Worm (Caenorhabditis elegans) whole organism, L3 larva: ENCODE results near the gene ZK1010.10.
A peak's percentile ranks its signal among the peaks of the same experiment; 100 is the strongest.

Experiments used
- R02D3.7 ChIP-seq: fragments of 150-350 bp; optimal IDR thresholded peaks from 2 replicates; lab custom pipeline; 2014; ENCODE audit warnings: missing biosample characterization, missing genetic modification characterization
- ZK546.5 ChIP-seq: sonication (generic microtip); optimal IDR thresholded peaks from 2 replicates; lab custom pipeline; 2017; ENCODE audit warnings: missing biosample characterization, missing genetic modification characterization
- aly-2 ChIP-seq: fragments of 150-350 bp; optimal IDR thresholded peaks from 2 replicates; lab custom pipeline; 2014; ENCODE audit warnings: missing biosample characterization, missing genetic modification characterization
- ama-1 ChIP-seq: fragments of 150-350 bp; optimal IDR thresholded peaks from 2 replicates; lab custom pipeline; 2018
- ceh-16 ChIP-seq: sonication (generic microtip); optimal IDR thresholded peaks from 2 replicates; lab custom pipeline; 2017; ENCODE audit warnings: missing biosample characterization, missing genetic modification characterization
- ceh-28 ChIP-seq: fragments of 150-350 bp; optimal IDR thresholded peaks from 2 replicates; lab custom pipeline; 2014; ENCODE audit warnings: missing biosample characterization, missing genetic modification reagents, missing genetic modification characterization
- ceh-82 ChIP-seq: fragments of 150-350 bp; optimal IDR thresholded peaks from 2 replicates; lab custom pipeline; 2014; ENCODE audit warnings: missing biosample characterization, missing genetic modification characterization
- ceh-9 ChIP-seq: sonication (generic microtip); optimal IDR thresholded peaks from 2 replicates; lab custom pipeline; 2018; ENCODE audit warnings: missing biosample characterization, missing genetic modification characterization
- daf-12 ChIP-seq: fragments of 150-350 bp; optimal IDR thresholded peaks from 2 replicates; lab custom pipeline; 2014; ENCODE audit warnings: missing biosample characterization, missing genetic modification reagents, missing genetic modification characterization
- egl-27 ChIP-seq: sonication (generic microtip); optimal IDR thresholded peaks from 4 replicates; lab custom pipeline; 2017; ENCODE audit warnings: missing biosample characterization, missing genetic modification reagents, missing genetic modification characterization
- egl-5 ChIP-seq: fragments of 150-350 bp; optimal IDR thresholded peaks from 2 replicates; lab custom pipeline; 2017; ENCODE audit warnings: missing biosample characterization, missing genetic modification reagents, missing genetic modification characterization, inconsistent platforms
- elt-1 ChIP-seq: fragments of 150-350 bp; optimal IDR thresholded peaks from 2 replicates; lab custom pipeline; 2014; ENCODE audit warnings: missing biosample characterization, missing genetic modification characterization
- elt-2 ChIP-seq: sonication (generic microtip); optimal IDR thresholded peaks from 2 replicates; lab custom pipeline; 2016; ENCODE audit warnings: missing genetic modification reagents, mild to moderate bottlenecking, missing genetic modification characterization, missing compliant biosample characterization
- eor-1 ChIP-seq, 2 experiments: fragments of 150-350 bp; optimal IDR thresholded peaks; 2 replicates each; lab custom pipeline; 2014 to 2018; ENCODE audit warnings: missing biosample characterization in 2 of 2, missing genetic modification characterization in 2 of 2
- fkh-10 ChIP-seq: sonication (generic microtip); optimal IDR thresholded peaks from 2 replicates; lab custom pipeline; 2017; ENCODE audit warnings: missing biosample characterization, missing genetic modification reagents, missing genetic modification characterization
- fkh-2 ChIP-seq: fragments of 150-350 bp; optimal IDR thresholded peaks from 2 replicates; lab custom pipeline; 2014; ENCODE audit warnings: missing biosample characterization, missing genetic modification reagents, missing genetic modification characterization
- fos-1 ChIP-seq: fragments of 150-350 bp; optimal IDR thresholded peaks from 2 replicates; lab custom pipeline; 2014; ENCODE audit warnings: missing biosample characterization, missing genetic modification characterization
- hmg-11 ChIP-seq: sonication (generic microtip); optimal IDR thresholded peaks from 2 replicates; lab custom pipeline; 2016; ENCODE audit warnings: missing genetic modification characterization, missing compliant biosample characterization
- jun-1 ChIP-seq: fragments of 150-350 bp; optimal IDR thresholded peaks from 2 replicates; lab custom pipeline; 2014; ENCODE audit warnings: missing biosample characterization, missing genetic modification reagents, missing genetic modification characterization
- lin-15B ChIP-seq: fragments of 150-350 bp; optimal IDR thresholded peaks from 2 replicates; lab custom pipeline; 2014; ENCODE audit warnings: missing biosample characterization, missing genetic modification characterization
- lin-39 ChIP-seq: fragments of 150-350 bp; optimal IDR thresholded peaks from 2 replicates; lab custom pipeline; 2018; ENCODE audit warnings: missing biosample characterization, missing genetic modification reagents, missing genetic modification characterization
- mdl-1 ChIP-seq: fragments of 150-350 bp; optimal IDR thresholded peaks from 2 replicates; lab custom pipeline; 2014; ENCODE audit warnings: missing biosample characterization, missing genetic modification characterization
- mml-1 ChIP-seq: fragments of 150-350 bp; sonication (generic microtip); optimal IDR thresholded peaks from 3 replicates; lab custom pipeline; 2014; ENCODE audit warnings: missing biosample characterization, missing genetic modification characterization
- nfya-1 ChIP-seq: sonication (generic microtip); optimal IDR thresholded peaks from 2 replicates; lab custom pipeline; 2017; ENCODE audit warnings: missing genetic modification characterization, mild to moderate bottlenecking, missing compliant biosample characterization, antibody characterized with exemption, moderate library complexity; ENCODE audit not compliant: insufficient read depth
- nhr-23 ChIP-seq: fragments of 150-350 bp; optimal IDR thresholded peaks from 2 replicates; lab custom pipeline; 2014; ENCODE audit warnings: missing biosample characterization, missing genetic modification reagents, missing genetic modification characterization
- nhr-237 ChIP-seq: fragments of 150-350 bp; optimal IDR thresholded peaks from 2 replicates; lab custom pipeline; 2014; ENCODE audit warnings: missing biosample characterization, missing genetic modification characterization
- nhr-25 ChIP-seq: sonication (generic microtip); optimal IDR thresholded peaks from 2 replicates; lab custom pipeline; 2017; ENCODE audit warnings: missing biosample characterization, missing genetic modification characterization
- nhr-28 ChIP-seq: fragments of 150-350 bp; optimal IDR thresholded peaks from 2 replicates; lab custom pipeline; 2014; ENCODE audit warnings: missing biosample characterization, missing genetic modification characterization
- nhr-43 ChIP-seq: sonication (generic microtip); optimal IDR thresholded peaks from 2 replicates; lab custom pipeline; 2016; ENCODE audit warnings: mild to moderate bottlenecking, missing genetic modification characterization, missing compliant biosample characterization; ENCODE audit not compliant: poor library complexity, severe bottlenecking
- nhr-67 ChIP-seq: fragments of 150-350 bp; optimal IDR thresholded peaks from 2 replicates; lab custom pipeline; 2014; ENCODE audit warnings: missing biosample characterization, missing genetic modification characterization
- nhr-77 ChIP-seq: fragments of 150-350 bp; optimal IDR thresholded peaks from 2 replicates; lab custom pipeline; 2014; ENCODE audit warnings: missing biosample characterization, missing genetic modification characterization
- pha-4 ChIP-seq: fragments of 150-350 bp; optimal IDR thresholded peaks from 2 replicates; lab custom pipeline; 2014; ENCODE audit warnings: missing biosample characterization, missing genetic modification reagents, missing genetic modification characterization
- pqm-1 ChIP-seq: fragments of 150-350 bp; optimal IDR thresholded peaks from 2 replicates; lab custom pipeline; 2017; ENCODE audit warnings: missing biosample characterization, missing genetic modification characterization, inconsistent platforms
- sea-2 ChIP-seq: fragments of 150-350 bp; sonication (generic microtip); optimal IDR thresholded peaks from 4 replicates; lab custom pipeline; 2014; ENCODE audit warnings: missing biosample characterization, missing genetic modification reagents, missing genetic modification characterization
- skn-1 ChIP-seq: fragments of 150-350 bp; optimal IDR thresholded peaks from 2 replicates; lab custom pipeline; 2014; ENCODE audit warnings: missing biosample characterization, missing genetic modification characterization
- snpc-4 ChIP-seq: fragments of 150-350 bp; optimal IDR thresholded peaks from 2 replicates; lab custom pipeline; 2014; ENCODE audit warnings: missing biosample characterization, missing genetic modification characterization
- tbx-2 ChIP-seq: sonication (generic microtip); optimal IDR thresholded peaks from 2 replicates; lab custom pipeline; 2016; ENCODE audit warnings: mild to moderate bottlenecking, missing genetic modification characterization, missing compliant biosample characterization
- unc-39 ChIP-seq: sonication (generic microtip); optimal IDR thresholded peaks from 4 replicates; lab custom pipeline; 2017; ENCODE audit warnings: missing biosample characterization, missing genetic modification characterization
- unc-62 ChIP-seq: fragments of 150-350 bp; sonication (generic microtip); optimal IDR thresholded peaks from 4 replicates; lab custom pipeline; 2014; ENCODE audit warnings: missing biosample characterization, missing genetic modification reagents, missing genetic modification characterization
- zag-1 ChIP-seq: fragments of 150-350 bp; optimal IDR thresholded peaks from 2 replicates; lab custom pipeline; 2014; ENCODE audit warnings: missing biosample characterization, missing genetic modification characterization
- ztf-11 ChIP-seq: fragments of 150-350 bp; optimal IDR thresholded peaks from 2 replicates; lab custom pipeline; 2014; ENCODE audit warnings: missing biosample characterization, missing genetic modification characterization
- ztf-4 ChIP-seq: fragments of 150-350 bp; optimal IDR thresholded peaks from 2 replicates; lab custom pipeline; 2014; ENCODE audit warnings: missing biosample characterization, missing genetic modification characterization

Gene ZK1010.10

DNA sequence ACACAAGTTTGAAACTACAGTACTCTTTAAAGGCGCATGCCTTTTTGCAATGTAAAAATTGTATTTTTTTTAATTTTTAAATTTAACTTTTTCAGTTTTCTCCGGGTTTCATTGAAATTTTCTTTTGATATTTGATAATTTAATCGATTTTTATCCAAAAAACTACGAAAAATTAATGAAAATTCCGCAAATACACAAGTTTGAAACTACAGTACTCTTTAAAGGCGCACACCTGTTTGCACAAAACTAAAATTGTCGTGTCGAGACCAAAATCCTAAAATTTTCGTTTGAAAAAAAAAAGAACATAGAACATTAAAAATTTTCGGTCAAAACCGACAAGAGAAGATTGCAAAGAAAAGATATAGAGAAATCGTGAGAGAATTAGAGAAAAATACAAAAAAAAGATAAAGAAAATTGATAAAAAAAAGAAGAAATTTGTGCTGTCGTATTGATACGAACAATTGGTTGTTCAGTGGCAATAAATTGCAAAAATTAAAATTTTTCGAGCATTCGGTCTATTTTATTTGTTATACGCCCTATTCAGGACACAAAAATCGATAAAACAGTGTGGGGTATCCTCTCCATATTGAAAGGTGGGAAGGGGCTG lies 34.6 kb upstream of the ZK1010.10 start:
- TF ChIP-seq ceh-16 (tag; lab: Kevin White, UChicago) (no peak), ceh-82 (tag; lab: Kevin White, UChicago) (no peak), ama-1 (lab: Kevin White, UChicago) (no peak), mml-1 (no peak), fkh-2 (no peak), elt-2 (peak; percentile 82), nhr-23 (tag; lab: Kevin White, UChicago) (no peak), zag-1 (tag; lab: Kevin White, UChicago) (no peak), jun-1 (tag; lab: Kevin White, UChicago) (no peak), eor-1 (tag; optimal IDR thresholded peaks at IDR 0.05; lab: Kevin White, UChicago) (no peak), lin-39 (tag; lab: Kevin White, UChicago) (no peak), skn-1 (no peak), pqm-1 (peak; percentile 43), ztf-4 (tag; lab: Kevin White, UChicago) (no peak), pha-4 (tag; lab: Kevin White, UChicago) (peak; percentile 28), elt-1 (tag; lab: Kevin White, UChicago) (no peak)

DNA sequence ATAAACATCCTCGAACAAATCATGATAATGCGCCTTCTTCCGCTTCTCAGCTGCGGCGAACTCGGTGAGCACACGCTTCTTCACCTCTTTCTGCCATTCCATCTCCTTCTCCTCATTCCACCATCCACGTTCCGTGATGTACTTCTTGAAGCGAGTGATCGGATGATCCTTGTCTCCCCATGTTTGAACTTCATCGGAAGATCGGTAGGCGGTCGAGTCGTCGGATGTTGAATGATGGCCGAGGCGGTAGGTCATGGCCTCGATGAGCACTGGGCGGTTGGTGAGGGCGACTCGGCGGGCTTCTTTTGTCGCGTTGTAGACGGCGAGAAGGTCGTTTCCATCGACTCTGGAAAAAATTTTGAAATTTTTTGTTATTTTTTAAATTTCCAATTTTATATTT lies 33.9 kb upstream of the ZK1010.10 start:
- no peak for TF ChIP-seq ceh-28 (tag; lab: Kevin White, UChicago)
- TF ChIP-seq sea-2 (GFP tag; lab: Kevin White, UChicago): no peak
- TF ChIP-seq R02D3.7 (tag; lab: Kevin White, UChicago): no peak
- TF ChIP-seq egl-27 (tag; lab: Kevin White, UChicago): no peak
- TF ChIP-seq zag-1 (tag; lab: Kevin White, UChicago): no peak
- no peak for TF ChIP-seq mml-1
- TF ChIP-seq aly-2 (tag; lab: Kevin White, UChicago): no peak
- TF ChIP-seq nhr-77: no peak
- TF ChIP-seq unc-39 (tag; lab: Kevin White, UChicago): no peak
- no peak for TF ChIP-seq fkh-2
- no peak for TF ChIP-seq nhr-25
- TF ChIP-seq egl-5 (tag; lab: Kevin White, UChicago): no peak

DNA sequence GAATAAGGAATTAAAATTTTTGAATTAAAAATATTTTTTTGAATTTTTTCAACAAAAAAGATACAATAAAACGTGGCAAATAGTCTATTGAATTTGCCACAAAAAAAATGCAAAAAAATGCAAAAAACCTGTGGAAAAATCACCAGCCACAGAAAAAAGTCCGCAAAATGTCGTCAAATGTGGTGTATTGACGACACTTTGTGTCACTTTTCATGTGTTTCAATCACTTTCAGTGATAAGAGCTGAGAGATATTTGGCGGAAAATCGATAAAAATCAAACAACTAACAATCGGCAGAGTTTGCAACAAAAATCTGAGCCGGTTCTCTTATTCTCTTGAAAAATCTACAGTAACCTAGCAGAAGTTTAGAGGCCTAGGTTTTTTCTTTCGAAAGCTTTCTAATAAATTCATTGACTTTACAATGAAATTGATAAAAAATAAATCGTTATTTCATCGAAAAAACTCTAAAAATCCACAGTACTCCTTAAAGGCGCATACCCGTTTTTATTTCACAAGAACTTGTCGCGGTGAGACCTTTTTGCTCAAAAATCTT lies 30.3 kb upstream of the ZK1010.10 start:
- peak; percentile 19 for TF ChIP-seq pqm-1
- TF ChIP-seq ceh-28 (tag; lab: Kevin White, UChicago): peak; percentile 63
- no peak for TF ChIP-seq nhr-43 (tag; lab: Kevin White, UChicago)
- no peak for TF ChIP-seq ZK546.5
- TF ChIP-seq mdl-1 (tag; lab: Kevin White, UChicago): no peak
- peak; percentile 39 for TF ChIP-seq elt-2
- no peak for TF ChIP-seq nhr-237 (tag; lab: Kevin White, UChicago)
- no peak for TF ChIP-seq unc-62 (GFP tag; lab: Kevin White, UChicago)
- TF ChIP-seq fkh-10 (GFP tag; lab: Kevin White, UChicago): no peak
- TF ChIP-seq lin-39 (tag; lab: Kevin White, UChicago): no peak
- peak; percentile 47 for TF ChIP-seq nfya-1 (tag; lab: Kevin White, UChicago)
- peak; percentile 39 for TF ChIP-seq lin-15B (tag; lab: Kevin White, UChicago)
- no peak for TF ChIP-seq egl-5 (tag; lab: Kevin White, UChicago)
- TF ChIP-seq nhr-28 (tag; lab: Kevin White, UChicago): no peak
- no peak for TF ChIP-seq fos-1 (tag; lab: Kevin White, UChicago)
- TF ChIP-seq ceh-9: no peak
- TF ChIP-seq snpc-4: no peak
- TF ChIP-seq ama-1 (lab: Kevin White, UChicago): no peak
- no peak for TF ChIP-seq eor-1 (tag; optimal IDR thresholded peaks at IDR 0.05; lab: Kevin White, UChicago)
- TF ChIP-seq R02D3.7 (tag; lab: Kevin White, UChicago): no peak
- TF ChIP-seq hmg-11 (tag; lab: Kevin White, UChicago): peak; percentile 53
- TF ChIP-seq daf-12 (tag; lab: Kevin White, UChicago): no peak
- no peak for TF ChIP-seq nhr-23 (tag; lab: Kevin White, UChicago)
- TF ChIP-seq nhr-25: no peak
- TF ChIP-seq fkh-2: no peak
- TF ChIP-seq pha-4 (tag; lab: Kevin White, UChicago): peak; percentile 57
- TF ChIP-seq ztf-11 (tag; lab: Kevin White, UChicago): no peak
- no peak for TF ChIP-seq nhr-67 (tag; lab: Kevin White, UChicago)
- TF ChIP-seq skn-1: no peak
- no peak for TF ChIP-seq tbx-2
